Worm (Caenorhabditis elegans): ENCODE results near the gene F55C12.6.

ce11 chrII:5873564-5874070 is 2.3 kb downstream of the F55C12.6 start, which contains the start of gene tex-2:
- TF ChIP-seq nhr-129 (tag; optimal IDR thresholded peaks at IDR 0.05) = peak; percentile 48
- no peak for TF ChIP-seq ztf-4 (tag; optimal IDR thresholded peaks at IDR 0.05)
